Worm (Caenorhabditis elegans): ENCODE measurements around the gene madf-11.

- TF ChIP-seq ref-1 (GFP tag; conservative IDR thresholded peaks at IDR 0.05) (no peak), ztf-29 (GFP tag; IDR thresholded peaks at IDR 0.05) (no peak), cog-1 (tag; optimal IDR thresholded peaks at IDR 0.05) (no peak), flt-1 (GFP tag; IDR thresholded peaks at IDR 0.05) (no peak), ztf-23 (GFP tag; IDR thresholded peaks at IDR 0.05) (no peak), T22C8.4 (GFP tag; IDR thresholded peaks at IDR 0.05) (no peak)
These were observed 39.4 kb upstream of the madf-11 start for ce11 chrIII:5642692-5643091.

Data from whole organism, midembryonic.